Worm (Caenorhabditis elegans) whole organism, L4/young adult: ENCODE data around the gene ins-37.

Source experiments
- W03F9.2 ChIP-seq: fragments of 150-350 bp; optimal IDR thresholded peaks from 2 replicates; lab custom pipeline; 2014; ENCODE audit warnings: missing biosample characterization, missing genetic modification characterization
- dao-5 ChIP-seq: sonication (generic microtip); optimal IDR thresholded peaks from 2 replicates; lab custom pipeline; 2016; ENCODE audit warnings: missing genotype, missing genetic modification characterization, moderate library complexity, missing compliant biosample characterization
- him-1 ChIP-seq: sonication (generic microtip); optimal IDR thresholded peaks from 2 replicates; lab custom pipeline; 2016; ENCODE audit warnings: missing genotype, missing genetic modification reagents, missing genetic modification characterization, missing compliant biosample characterization

DNA sequence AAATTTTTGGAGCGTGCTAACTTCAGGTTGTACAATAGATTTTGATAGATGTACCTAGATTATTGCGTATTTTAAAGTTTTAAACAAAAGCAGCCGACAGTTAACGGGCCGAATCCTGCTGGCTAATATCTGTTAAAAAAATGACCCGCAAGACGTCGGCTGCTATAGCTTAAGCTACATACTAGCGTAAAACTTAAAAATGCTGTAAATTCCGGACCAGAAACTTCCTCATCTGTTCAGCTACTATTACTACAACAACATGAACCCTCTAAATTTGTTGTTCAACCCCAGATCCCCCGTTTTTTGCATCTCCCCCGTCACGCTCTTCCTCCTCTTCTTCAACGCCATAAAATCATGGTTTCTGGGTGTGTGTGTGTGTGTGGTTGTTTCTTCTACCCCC lies 49.0 kb downstream of the ins-37 start:
- TF ChIP-seq him-1 (tag; lab: Kevin White, UChicago) (no peak), W03F9.2 (tag; lab: Kevin White, UChicago) (no peak), dao-5 (tag; lab: Kevin White, UChicago) (no peak)
